Worm (Caenorhabditis elegans) whole organism, young adult: ENCODE data around the gene srw-85.

ENCODE experiments used
- B0336.3 ChIP-seq: fragments of 200-800 bp; sonication (Bioruptor generic); IDR thresholded peaks from 2 replicates; pipeline ENCODE4 v1.3.6; 2022; ENCODE audit warnings: missing genetic modification characterization, missing compliant biosample characterization
- F37B4.10 ChIP-seq: fragments of 200-800 bp; sonication (Bioruptor generic); IDR thresholded peaks from 2 replicates; pipeline ENCODE4 v1.3.6; 2022; ENCODE audit warnings: missing genetic modification characterization, missing compliant biosample characterization
- ama-1 ChIP-seq, 3 experiments: fragments of 150-350 bp in 1 of 3; sonication (generic microtip) in 2 of 3; optimal IDR thresholded peaks; 2 replicates each; lab custom pipeline; 2014 to 2018; ENCODE audit warnings: missing biosample characterization in 2 of 3, missing genetic modification characterization in 2 of 3, missing genetic modification reagents in 2 of 3
- ets-4 ChIP-seq: fragments of 200-800 bp; sonication (Bioruptor generic); optimal IDR thresholded peaks from 2 replicates; lab custom pipeline; 2018; ENCODE audit warnings: mild to moderate bottlenecking, missing genetic modification characterization, missing compliant biosample characterization
- hmg-20 ChIP-seq: fragments of 200-800 bp; sonication (Bioruptor generic); IDR thresholded peaks from 2 replicates; pipeline ENCODE4 v1.3.6; 2022; ENCODE audit warnings: missing genetic modification reagents, missing genetic modification characterization, missing compliant biosample characterization
- nfya-1 ChIP-seq: sonication (generic microtip); optimal IDR thresholded peaks from 2 replicates; lab custom pipeline; 2017; ENCODE audit warnings: antibody characterized with exemption, missing compliant biosample characterization, missing genetic modification characterization, borderline replicate concordance; ENCODE audit not compliant: insufficient read depth
- pha-4 ChIP-seq: fragments of 150-350 bp; sonication (generic microtip); optimal IDR thresholded peaks from 2 replicates; lab custom pipeline; 2014; ENCODE audit warnings: missing biosample characterization, missing genetic modification reagents, missing genetic modification characterization
- rpc-1 ChIP-seq, 2 experiments: fragments of 150-350 bp in 1 of 2; sonication (generic microtip) in 1 of 2; optimal IDR thresholded peaks; 2 replicates each; lab custom pipeline; 2014 to 2018; ENCODE audit warnings: missing biosample characterization in 1 of 2, missing genetic modification characterization in 1 of 2, missing genetic modification reagents in 1 of 2, missing genotype in 1 of 2
- somi-1 ChIP-seq: fragments of 200-800 bp; sonication (Bioruptor generic); optimal IDR thresholded peaks from 2 replicates; lab custom pipeline; 2018; ENCODE audit warnings: mild to moderate bottlenecking, missing genetic modification characterization, missing compliant biosample characterization

DNA sequence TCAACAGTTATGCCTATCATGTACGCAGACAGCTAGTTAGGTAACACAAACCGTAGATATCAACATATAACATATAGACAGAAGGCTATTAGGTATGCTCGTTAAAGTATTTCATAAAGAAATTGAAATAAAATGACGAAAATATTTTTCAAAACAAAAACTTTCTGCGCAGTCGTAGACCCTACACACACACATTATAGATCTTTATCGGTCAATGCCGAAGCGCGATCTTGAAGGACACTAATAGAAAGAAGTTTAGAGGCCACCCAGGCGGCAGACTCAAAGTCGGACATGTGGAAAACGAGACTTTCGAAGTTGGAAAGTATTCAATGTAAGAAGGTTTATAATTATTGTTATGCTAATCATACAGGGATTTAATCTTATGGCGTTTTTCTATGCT lies 2.0 kb downstream of the srw-85 start:
- TF ChIP-seq F37B4.10 (GFP tag; lab: Robert Waterston, UW) (no peak), somi-1 (GFP tag; lab: Kevin White, UChicago) (no peak), ama-1 (optimal IDR thresholded peaks at IDR 0.05; lab: Kevin White, UChicago) (no peak), ama-1 (GFP tag; optimal IDR thresholded peaks at IDR 0.05; lab: Kevin White, UChicago) (no peak), ets-4 (GFP tag; lab: Kevin White, UChicago) (no peak), hmg-20 (GFP tag; lab: Robert Waterston, UW) (no peak), rpc-1 (optimal IDR thresholded peaks at IDR 0.05; lab: Kevin White, UChicago) (no peak), rpc-1 (tag; optimal IDR thresholded peaks at IDR 0.05; lab: Kevin White, UChicago) (no peak), B0336.3 (GFP tag; lab: Robert Waterston, UW) (no peak), pha-4 (no peak), nfya-1 (tag; lab: Kevin White, UChicago) (no peak)
